Fruit fly (Drosophila melanogaster) whole organism, adult: ENCODE measurements around the gene Ddx1.

Experiments used
- CG11617 ChIP-seq: fragments of 200-800 bp; sonication (Bioruptor generic); optimal IDR thresholded peaks from 2 replicates; lab custom pipeline; 2017; ENCODE audit warnings: mild to moderate bottlenecking, missing biosample characterization, missing genetic modification reagents, missing genetic modification characterization
- CG12768 ChIP-seq: fragments of 200-800 bp; sonication (Bioruptor generic); optimal IDR thresholded peaks from 2 replicates; lab custom pipeline; 2017; ENCODE audit warnings: missing biosample characterization, missing genetic modification characterization, mild to moderate bottlenecking, moderate library complexity, missing genetic modification reagents
- CG14711 ChIP-seq: fragments of 200-800 bp; sonication (Bioruptor generic); optimal IDR thresholded peaks from 2 replicates; lab custom pipeline; 2018; ENCODE audit warnings: missing biosample characterization, mild to moderate bottlenecking, missing genetic modification characterization, moderate library complexity
- CG1620 ChIP-seq: fragments of 200-800 bp; sonication (Bioruptor generic); optimal IDR thresholded peaks from 2 replicates; lab custom pipeline; 2016; ENCODE audit warnings: missing biosample characterization, missing genetic modification characterization
- CG33017 ChIP-seq: fragments of 200-800 bp; sonication (Bioruptor generic); optimal IDR thresholded peaks from 2 replicates; lab custom pipeline; 2018; ENCODE audit warnings: missing biosample characterization, mild to moderate bottlenecking, missing genetic modification characterization, moderate library complexity
- CG5204 ChIP-seq: fragments of 200-800 bp; sonication (Bioruptor generic); optimal IDR thresholded peaks from 2 replicates; lab custom pipeline; 2016; ENCODE audit warnings: missing biosample characterization, missing genetic modification characterization
- CG7045 ChIP-seq: fragments of 200-800 bp; sonication (Bioruptor generic); optimal IDR thresholded peaks from 2 replicates; lab custom pipeline; 2017; ENCODE audit warnings: missing biosample characterization, mild to moderate bottlenecking, missing genetic modification characterization
- CG7101 ChIP-seq: fragments of 200-800 bp; sonication (Bioruptor generic); optimal IDR thresholded peaks from 2 replicates; lab custom pipeline; 2018; ENCODE audit warnings: missing biosample characterization, mild to moderate bottlenecking, missing genetic modification characterization, moderate library complexity
- Clk ChIP-seq: fragments of 200-800 bp; sonication (Bioruptor generic); optimal IDR thresholded peaks from 2 replicates; lab custom pipeline; 2017; ENCODE audit warnings: missing biosample characterization, missing genetic modification characterization
- Crg-1 ChIP-seq: fragments of 200-800 bp; sonication (Bioruptor generic); optimal IDR thresholded peaks from 2 replicates; lab custom pipeline; 2016; ENCODE audit warnings: missing biosample characterization, missing genetic modification characterization
- Hr96 ChIP-seq: fragments of 200-800 bp; sonication (Bioruptor generic); optimal IDR thresholded peaks from 2 replicates; lab custom pipeline; 2016; ENCODE audit warnings: missing biosample characterization, missing genetic modification characterization
- Mnt ChIP-seq: fragments of 200-800 bp; sonication (Bioruptor generic); optimal IDR thresholded peaks from 2 replicates; lab custom pipeline; 2016; ENCODE audit warnings: missing biosample characterization, mild to moderate bottlenecking, missing genetic modification characterization
- bab1 ChIP-seq: fragments of 200-800 bp; sonication (Bioruptor generic); optimal IDR thresholded peaks from 3 replicates; lab custom pipeline; 2019; ENCODE audit warnings: missing biosample characterization, mild to moderate bottlenecking, missing genetic modification characterization, moderate library complexity
- cic ChIP-seq: fragments of 200-800 bp; sonication (Bioruptor generic); optimal IDR thresholded peaks from 2 replicates; lab custom pipeline; 2017; ENCODE audit warnings: missing biosample characterization, mild to moderate bottlenecking, missing genetic modification characterization, moderate library complexity
- cnc ChIP-seq, 2 experiments: fragments of >200 bp; optimal IDR thresholded peaks; 2 replicates each; lab custom pipeline; 2017
- kay ChIP-seq: fragments of 200-800 bp; sonication (Bioruptor generic); peaks from one replicate; lab custom pipeline; 2016; ENCODE audit warnings: missing biosample characterization, missing genetic modification characterization, borderline replicate concordance
- ovo ChIP-seq: fragments of 200-800 bp; sonication (Bioruptor generic); optimal IDR thresholded peaks from 2 replicates; lab custom pipeline; 2016; ENCODE audit warnings: missing biosample characterization, missing genetic modification characterization
- pad ChIP-seq: fragments of 200-800 bp; sonication (Bioruptor generic); optimal IDR thresholded peaks from 3 replicates; lab custom pipeline; 2017; ENCODE audit warnings: missing biosample characterization, missing genetic modification characterization, mild to moderate bottlenecking, moderate library complexity, missing genetic modification reagents
- tj ChIP-seq: fragments of 200-800 bp; sonication (Bioruptor generic); optimal IDR thresholded peaks from 3 replicates; lab custom pipeline; 2017; ENCODE audit warnings: missing biosample characterization, mild to moderate bottlenecking, missing genetic modification characterization, moderate library complexity
- toe ChIP-seq: fragments of 200-800 bp; sonication (Bioruptor generic); optimal IDR thresholded peaks from 2 replicates; lab custom pipeline; 2016; ENCODE audit warnings: missing biosample characterization, missing genetic modification characterization

The Ddx1 gene

DNA sequence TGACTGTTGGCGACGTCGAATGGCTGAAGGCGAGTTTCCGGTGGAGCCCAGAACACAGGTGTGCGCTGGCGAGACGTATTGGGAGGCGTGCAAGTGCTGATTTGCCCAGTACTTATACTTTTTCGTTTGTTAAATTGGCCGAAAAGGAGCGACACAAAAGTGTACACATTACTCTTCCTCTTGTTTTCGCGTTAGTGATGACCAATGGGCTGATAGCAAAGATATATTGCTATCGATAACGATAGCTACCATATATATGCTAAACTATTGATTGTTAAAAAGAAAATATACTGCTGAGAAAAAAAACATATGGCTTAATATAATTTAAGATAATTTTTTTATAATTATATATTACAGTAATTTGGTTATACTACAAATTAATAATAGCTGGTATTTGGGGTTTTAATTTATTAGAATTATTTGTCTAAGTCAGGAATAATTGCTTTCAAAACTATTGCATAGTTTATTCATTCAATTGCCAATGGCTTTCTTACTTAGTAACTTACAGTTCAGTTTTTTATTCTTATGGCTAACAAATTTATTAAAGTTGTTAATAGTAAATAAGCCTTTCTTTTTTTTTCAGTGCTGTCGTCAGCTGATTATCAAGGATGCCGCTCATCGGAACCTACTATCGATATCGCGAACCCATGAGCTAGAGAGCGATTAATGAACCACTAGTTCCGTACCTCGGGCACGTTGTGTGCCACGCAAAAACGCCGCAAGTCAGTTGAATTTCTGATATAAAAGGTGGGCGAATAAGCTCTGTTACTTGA lies 25.0 kb downstream of the Ddx1 start, which contains the start of the genes Hem and IleRS:
TSS of gene Hem (minus strand) at position 202 of the 773 bp plus-strand sequence.
TSS of gene IleRS (plus strand) at position 672 of the 773 bp plus-strand sequence.
- TF ChIP-seq CG14711 (tag; lab: Kevin White, UChicago) (peak; percentile 83), CG33017 (peak; percentile 84), CG5204 (GFP tag; lab: Kevin White, UChicago) (peak; percentile 72), bab1 (GFP tag; lab: Kevin White, UChicago) (peak; percentile 89), pad (GFP tag; lab: Kevin White, UChicago) (peak; percentile 60), Crg-1 (peak; percentile 60), Hr96 (peak; percentile 79), Clk (GFP tag; lab: Kevin White, UChicago) (peak; percentile 56), CG12768 (GFP tag; lab: Kevin White, UChicago) (peak; percentile 84), Mnt (GFP tag; lab: Kevin White, UChicago) (peak; percentile 86), toe (GFP tag; lab: Kevin White, UChicago) (peak; percentile 85), cnc (optimal IDR thresholded peaks at IDR 0.05; lab: Kevin White, UChicago) (no peak), ovo (GFP tag; lab: Kevin White, UChicago) (peak; percentile 60), CG7101 (peak; percentile 86), CG11617 (GFP tag; lab: Kevin White, UChicago) (peak; percentile 89), CG7045 (GFP tag; lab: Kevin White, UChicago) (peak; percentile 91), tj (GFP tag; lab: Kevin White, UChicago) (peak; percentile 70), cic (GFP tag; lab: Kevin White, UChicago) (peak; percentile 2), CG1620 (peak; percentile 57), kay (GFP tag; lab: Kevin White, UChicago) (no peak)
